Fruit fly (Drosophila melanogaster) whole organism, pupa: ENCODE data around the gene Srp68.

ENCODE experiments used
- CG8159 ChIP-seq: fragments of 200-800 bp; sonication (Bioruptor generic); optimal IDR thresholded peaks from 3 replicates; lab custom pipeline; 2018; ENCODE audit warnings: missing biosample characterization, mild to moderate bottlenecking, missing genetic modification characterization, moderate library complexity
- CG8301 ChIP-seq: fragments of 200-800 bp; sonication (Bioruptor generic); optimal IDR thresholded peaks from 2 replicates; lab custom pipeline; 2018; ENCODE audit warnings: missing biosample characterization, mild to moderate bottlenecking, missing genetic modification characterization
- Snoo ChIP-seq: fragments of 200-800 bp; sonication (Bioruptor generic); optimal IDR thresholded peaks from 3 replicates; lab custom pipeline; 2017; ENCODE audit warnings: missing biosample characterization, mild to moderate bottlenecking, missing genetic modification characterization, inconsistent platforms

DNA sequence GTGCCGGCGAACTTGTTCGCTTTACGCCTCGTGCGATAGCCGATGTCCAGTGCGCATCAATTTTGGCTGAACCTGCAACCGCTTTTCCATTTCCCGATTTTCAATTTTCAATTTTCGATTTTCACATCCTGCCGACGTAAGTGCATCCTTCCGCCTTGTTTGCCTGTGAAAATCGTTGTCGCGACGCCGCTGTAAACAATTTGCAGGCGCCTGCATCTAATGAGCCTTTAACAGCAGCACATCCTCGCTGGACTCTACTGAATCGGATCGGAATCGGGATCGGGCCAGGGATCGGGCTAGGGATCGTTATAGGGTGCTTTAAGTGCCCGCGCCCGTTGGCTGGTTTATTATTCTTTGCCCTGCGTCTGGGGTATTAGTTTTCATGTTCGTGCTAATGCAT, 42.6 kb downstream of the Srp68 start:
- TF ChIP-seq CG8159 (tag; lab: Kevin White, UChicago) (no peak), Snoo (no peak), CG8301 (no peak)
